In genomic region chrX:19701611-19702010, dm6 we compare ENCODE assay signal across 2 fruit fly cellular contexts.
TF ChIP-seq lines count a peak whose summit lies in the region.

Tcs4 (minus strand) TSS chrX:19701755.

TF ChIP-seq in whole organism, embryonic, 481 proteins besides CTCF, POLR2A, EP300 and RAD21 (continued from another document and continues in another):
- TF ChIP-seq Xbp1 (GFP tag; optimal IDR thresholded peaks at IDR 0.05; lab: Kevin White, UChicago) (peak; percentile 42), CG17328 (GFP tag; IDR thresholded peaks at IDR 0.05; lab: Robert Waterston, UW) (no peak), maf-S (GFP tag; optimal IDR thresholded peaks at IDR 0.05; lab: Kevin White, UChicago) (no peak), disco-r (GFP tag; optimal IDR thresholded peaks at IDR 0.05; lab: Kevin White, UChicago) (no peak), zen (tag; optimal IDR thresholded peaks at IDR 0.05; lab: Kevin White, UChicago) (peak; percentile 22), yki (optimal IDR thresholded peaks at IDR 0.05; lab: Kevin White, UChicago) (no peak), Deaf1 (tag; optimal IDR thresholded peaks at IDR 0.05; lab: Kevin White, UChicago) (no peak), Doc2 (GFP tag; IDR thresholded peaks at IDR 0.05; lab: Robert Waterston, UW) (no peak), Dll (GFP tag; IDR thresholded peaks at IDR 0.05; lab: Robert Waterston, UW; ENCODE audit: partially characterized antibody) (peak; percentile 59; the same call in 2 of the 4 replicates), trh (GFP tag; optimal IDR thresholded peaks at IDR 0.05; lab: Kevin White, UChicago) (no peak), exex (tag; optimal IDR thresholded peaks at IDR 0.05; lab: Kevin White, UChicago) (no peak), gsb (GFP tag; IDR thresholded peaks at IDR 0.05; lab: Robert Waterston, UW) (no peak), CrebB (tag; optimal IDR thresholded peaks at IDR 0.05; lab: Kevin White, UChicago) (no peak), CG10431 (GFP tag; optimal IDR thresholded peaks at IDR 0.05; lab: Kevin White, UChicago) (no peak), Camta (GFP tag; optimal IDR thresholded peaks at IDR 0.05; lab: Kevin White, UChicago) (no peak), CG13123 (GFP tag; optimal IDR thresholded peaks at IDR 0.05; lab: Kevin White, UChicago) (no peak), CG7271 (tag; optimal IDR thresholded peaks at IDR 0.05; lab: Kevin White, UChicago) (no peak), CG6254 (GFP tag; optimal IDR thresholded peaks at IDR 0.05; lab: Kevin White, UChicago) (no peak), Kr (GFP tag; optimal IDR thresholded peaks at IDR 0.05; lab: Kevin White, UChicago) (no peak), CG8089 (GFP tag; optimal IDR thresholded peaks at IDR 0.05; lab: Kevin White, UChicago) (no peak), CG4617 (GFP tag; optimal IDR thresholded peaks at IDR 0.05; lab: Kevin White, UChicago; ENCODE audit: borderline replicate concordance) (peak; percentile 20), CG7357 (GFP tag; IDR thresholded peaks at IDR 0.05; lab: Robert Waterston, UW) (no peak), klu (GFP tag; IDR thresholded peaks at IDR 0.05; lab: Robert Waterston, UW) (no peak), crc (GFP tag; optimal IDR thresholded peaks at IDR 0.05; lab: Kevin White, UChicago) (no peak), gcm2 (GFP tag; optimal IDR thresholded peaks at IDR 0.05; lab: Kevin White, UChicago) (no peak), CG12659 (GFP tag; optimal IDR thresholded peaks at IDR 0.05; lab: Kevin White, UChicago) (peak; percentile 39), Gsc (GFP tag; IDR thresholded peaks at IDR 0.05; lab: Robert Waterston, UW) (no peak), CG43689 (GFP tag; IDR thresholded peaks at IDR 0.05; lab: Robert Waterston, UW) (no peak), CG9797 (GFP tag; optimal IDR thresholded peaks at IDR 0.05; lab: Kevin White, UChicago) (peak; percentile 70), dati (GFP tag; IDR thresholded peaks at IDR 0.05; lab: Robert Waterston, UW) (no peak), CG12236 (GFP tag; optimal IDR thresholded peaks at IDR 0.05; lab: Kevin White, UChicago) (no peak), pita (GFP tag; optimal IDR thresholded peaks at IDR 0.05; lab: Kevin White, UChicago) (no peak), cad (GFP tag; optimal IDR thresholded peaks at IDR 0.05; lab: Kevin White, UChicago) (no peak), CG18599 (GFP tag; optimal IDR thresholded peaks at IDR 0.05; lab: Kevin White, UChicago) (no peak), slp2 (GFP tag; optimal IDR thresholded peaks at IDR 0.05; lab: Kevin White, UChicago) (no peak), CG15601 (tag; optimal IDR thresholded peaks at IDR 0.05; lab: Kevin White, UChicago) (peak; percentile 27), CG11695 (GFP tag; IDR thresholded peaks at IDR 0.05; lab: Robert Waterston, UW) (0 out of 3 replicates have a peak, but pooled peaks have one; percentile 18), CG1024 (GFP tag; IDR thresholded peaks at IDR 0.05; lab: Robert Waterston, UW) (no peak), h (optimal IDR thresholded peaks at IDR 0.05; lab: Kevin White, UChicago) (no peak), z (GFP tag; IDR thresholded peaks at IDR 0.05; lab: Robert Waterston, UW) (no peak), so (GFP tag; IDR thresholded peaks at IDR 0.05; lab: Robert Waterston, UW) (no peak), CoRest (tag; optimal IDR thresholded peaks at IDR 0.05; lab: Kevin White, UChicago) (peak; percentile 29), lola (GFP tag; optimal IDR thresholded peaks at IDR 0.05; lab: Kevin White, UChicago) (peak in 1 of 3 experiments; percentile 46), CG18011 (GFP tag; optimal IDR thresholded peaks at IDR 0.05; lab: Kevin White, UChicago) (no peak), hbn (GFP tag; IDR thresholded peaks at IDR 0.05; lab: Robert Waterston, UW; ENCODE audit: partially characterized antibody) (peak; percentile 56; the same call in 1 of the 2 replicates), CG8765 (GFP tag; IDR thresholded peaks at IDR 0.05; lab: Robert Waterston, UW) (no peak), Neu2 (GFP tag; optimal IDR thresholded peaks at IDR 0.05; lab: Kevin White, UChicago; ENCODE audit: borderline replicate concordance) (no peak), eve (GFP tag; optimal IDR thresholded peaks at IDR 0.05; lab: Kevin White, UChicago) (no peak), jumu (GFP tag; optimal IDR thresholded peaks at IDR 0.05; lab: Kevin White, UChicago) (no peak), bbx (GFP tag; IDR thresholded peaks at IDR 0.05; lab: Robert Waterston, UW; ENCODE audit: partially characterized antibody) (peak; percentile 60; the same call in 1 of the 2 replicates), Hr78 (GFP tag; optimal IDR thresholded peaks at IDR 0.05; lab: Kevin White, UChicago) (no peak), CG9817 (tag; optimal IDR thresholded peaks at IDR 0.05; lab: Kevin White, UChicago) (no peak), Aef1 (GFP tag; IDR thresholded peaks at IDR 0.05; lab: Robert Waterston, UW) (no peak), Drgx (GFP tag; IDR thresholded peaks at IDR 0.05; lab: Robert Waterston, UW) (0 out of 2 replicates have a peak, but pooled peaks have one; percentile 6), ato (GFP tag; IDR thresholded peaks at IDR 0.05; lab: Robert Waterston, UW; ENCODE audit: partially characterized antibody) (0 out of 2 replicates have a peak, but pooled peaks have one; percentile 26), CG2712 (tag; optimal IDR thresholded peaks at IDR 0.05; lab: Kevin White, UChicago) (peak; percentile 60), crp (GFP tag; optimal IDR thresholded peaks at IDR 0.05; lab: Kevin White, UChicago) (no peak), Sin3A (optimal IDR thresholded peaks at IDR 0.05; lab: Kevin White, UChicago) (peak; percentile 12), Poxn (GFP tag; IDR thresholded peaks at IDR 0.05; lab: Robert Waterston, UW) (no peak), gsb-n (tag; optimal IDR thresholded peaks at IDR 0.05; lab: Kevin White, UChicago) (no peak), pzg (GFP tag; optimal IDR thresholded peaks at IDR 0.05; lab: Kevin White, UChicago) (peak; percentile 43), CG14441 (GFP tag; IDR thresholded peaks at IDR 0.05; lab: Robert Waterston, UW) (no peak), Fer1 (GFP tag; optimal IDR thresholded peaks at IDR 0.05; lab: Kevin White, UChicago) (peak; percentile 5), CG1647 (GFP tag; optimal IDR thresholded peaks at IDR 0.05; lab: Kevin White, UChicago) (no peak), chinmo (GFP tag; IDR thresholded peaks at IDR 0.05; lab: Robert Waterston, UW; ENCODE audit: partially characterized antibody) (peak; percentile 71; the same call in 2 of the 4 replicates), gem (tag; optimal IDR thresholded peaks at IDR 0.05; lab: Kevin White, UChicago) (peak; percentile 71)

TF ChIP-seq in whole organism, prepupa, 60 proteins besides CTCF, POLR2A, EP300 and RAD21 (continued from another document):
- no peak for TF ChIP-seq spab (GFP tag; optimal IDR thresholded peaks at IDR 0.05; lab: Kevin White, UChicago)
- TF ChIP-seq CG32006 (GFP tag; optimal IDR thresholded peaks at IDR 0.05; lab: Kevin White, UChicago) = no peak
- TF ChIP-seq fd85E (GFP tag; optimal IDR thresholded peaks at IDR 0.05; lab: Kevin White, UChicago) = no peak
- TF ChIP-seq Smox (GFP tag; optimal IDR thresholded peaks at IDR 0.05; lab: Kevin White, UChicago) = no peak
- no peak for TF ChIP-seq CG6854 (GFP tag; optimal IDR thresholded peaks at IDR 0.05; lab: Kevin White, UChicago)
- TF ChIP-seq esn (GFP tag; optimal IDR thresholded peaks at IDR 0.05; lab: Kevin White, UChicago) = peak; percentile 32
- TF ChIP-seq CG34406 (GFP tag; optimal IDR thresholded peaks at IDR 0.05; lab: Kevin White, UChicago) = no peak
- no peak for TF ChIP-seq Eip93F (GFP tag; optimal IDR thresholded peaks at IDR 0.05; lab: Kevin White, UChicago)
- TF ChIP-seq achi (GFP tag; optimal IDR thresholded peaks at IDR 0.05; lab: Kevin White, UChicago) = peak; percentile 21
